Worm (Caenorhabditis elegans) whole organism, L1 larva: ENCODE measurements around the gene C48B4.12.

Source experiments
- C04F5.9 ChIP-seq: sonication (generic microtip); optimal IDR thresholded peaks from 2 replicates; lab custom pipeline; 2016; ENCODE audit warnings: missing genetic modification characterization, missing compliant biosample characterization
- C16A3.4 ChIP-seq: fragments of 150-350 bp; optimal IDR thresholded peaks from 2 replicates; lab custom pipeline; 2014; ENCODE audit warnings: missing biosample characterization, missing genetic modification characterization
- C34B4.2 ChIP-seq: sonication (generic microtip); optimal IDR thresholded peaks from 2 replicates; lab custom pipeline; 2017; ENCODE audit warnings: mild to moderate bottlenecking, missing genetic modification characterization, missing compliant biosample characterization
- F16B12.6 ChIP-seq: fragments of 150-350 bp; optimal IDR thresholded peaks from 2 replicates; lab custom pipeline; 2014; ENCODE audit warnings: missing biosample characterization, missing genetic modification characterization
- Y116A8C.19 ChIP-seq: sonication (generic microtip); optimal IDR thresholded peaks from 2 replicates; lab custom pipeline; 2016; ENCODE audit warnings: missing compliant biosample characterization, missing genetic modification characterization, borderline replicate concordance
- aly-2 ChIP-seq: fragments of 150-350 bp; optimal IDR thresholded peaks from 2 replicates; lab custom pipeline; 2014; ENCODE audit warnings: missing biosample characterization, missing genetic modification characterization
- ama-1 ChIP-seq: fragments of 150-350 bp; optimal IDR thresholded peaks from 2 replicates; lab custom pipeline; 2014
- blmp-1 ChIP-seq: fragments of 150-350 bp; optimal IDR thresholded peaks from 2 replicates; lab custom pipeline; 2014; ENCODE audit warnings: missing biosample characterization, missing genetic modification characterization
- ceh-8 ChIP-seq: fragments of 200-800 bp; sonication (Bioruptor generic); optimal IDR thresholded peaks from 2 replicates; lab custom pipeline; 2018; ENCODE audit warnings: mild to moderate bottlenecking, missing genetic modification characterization, moderate library complexity, missing compliant biosample characterization
- ceh-90 ChIP-seq: sonication (generic microtip); optimal IDR thresholded peaks from 2 replicates; lab custom pipeline; 2016; ENCODE audit warnings: missing genetic modification characterization, missing compliant biosample characterization
- dpl-1 ChIP-seq, 3 experiments: fragments of 150-350 bp in 2 of 3; sonication (generic microtip) in 1 of 3; optimal IDR thresholded peaks; 2 replicates each; lab custom pipeline; 2014 to 2017; ENCODE audit warnings: missing biosample characterization in 3 of 3, missing genetic modification characterization in 3 of 3, missing genetic modification reagents in 3 of 3
- dsc-1 ChIP-seq: sonication (generic microtip); optimal IDR thresholded peaks from 2 replicates; lab custom pipeline; 2016; ENCODE audit warnings: mild to moderate bottlenecking, missing genetic modification characterization, missing compliant biosample characterization
- efl-1 ChIP-seq, 4 experiments: fragments of 150-350 bp; optimal IDR thresholded peaks in 3 of 4; peaks in 1 of 4; 1 replicate in 1 of 4; 2 replicates in 3 of 4; lab custom pipeline; 2014; ENCODE audit warnings: missing biosample characterization in 2 of 4, missing genetic modification characterization in 2 of 4, missing genetic modification reagents in 2 of 4
- egl-13 ChIP-seq: sonication (generic microtip); optimal IDR thresholded peaks from 2 replicates; lab custom pipeline; 2016; ENCODE audit warnings: missing genotype, missing genetic modification reagents, missing genetic modification characterization, missing compliant biosample characterization
- elt-3 ChIP-seq, 6 experiments: fragments of 150-350 bp in 1 of 6; sonication (generic microtip); optimal IDR thresholded peaks; 2 replicates each; lab custom pipeline; 2017 to 2018; ENCODE audit warnings: missing biosample characterization in 6 of 6, missing genetic modification characterization in 6 of 6, inconsistent platforms in 1 of 6
- ets-5 ChIP-seq: fragments of 200-800 bp; sonication (Bioruptor generic); IDR thresholded peaks from 2 replicates; pipeline ENCODE4 v1.3.6; 2022; ENCODE audit warnings: missing genetic modification characterization, missing compliant biosample characterization
- fkh-10 ChIP-seq: sonication (generic microtip); optimal IDR thresholded peaks from 2 replicates; lab custom pipeline; 2017; ENCODE audit warnings: missing biosample characterization, missing genetic modification reagents, missing genetic modification characterization
- fkh-4 ChIP-seq: sonication (generic microtip); optimal IDR thresholded peaks from 2 replicates; lab custom pipeline; 2016; ENCODE audit warnings: missing compliant biosample characterization, missing genetic modification characterization, borderline replicate concordance
- hlh-17 ChIP-seq: fragments of 200-800 bp; sonication (Bioruptor generic); optimal IDR thresholded peaks from 2 replicates; lab custom pipeline; 2018; ENCODE audit warnings: missing genetic modification characterization, mild to moderate bottlenecking, missing compliant biosample characterization, moderate library complexity, borderline replicate concordance
- hlh-4 ChIP-seq: sonication (generic microtip); optimal IDR thresholded peaks from 2 replicates; lab custom pipeline; 2016; ENCODE audit warnings: mild to moderate bottlenecking, missing genetic modification characterization, missing compliant biosample characterization
- hpl-2 ChIP-seq: fragments of 150-350 bp; optimal IDR thresholded peaks from 2 replicates; lab custom pipeline; 2014; ENCODE audit warnings: missing biosample characterization, missing genetic modification reagents, missing genetic modification characterization
- irx-1 ChIP-seq: sonication (generic microtip); optimal IDR thresholded peaks from 2 replicates; lab custom pipeline; 2016; ENCODE audit warnings: missing genetic modification characterization, missing compliant biosample characterization
- lin-13 ChIP-seq: fragments of 150-350 bp; optimal IDR thresholded peaks from 2 replicates; lab custom pipeline; 2014; ENCODE audit warnings: missing biosample characterization, missing genetic modification reagents, missing genetic modification characterization
- lin-14 ChIP-seq: fragments of 200-800 bp; sonication (Bioruptor generic); optimal IDR thresholded peaks from 2 replicates; lab custom pipeline; 2018; ENCODE audit warnings: mild to moderate bottlenecking, missing genetic modification characterization, moderate library complexity, missing compliant biosample characterization
- lin-35 ChIP-seq, 2 experiments: fragments of 150-350 bp; optimal IDR thresholded peaks; 2 replicates each; lab custom pipeline; 2014; ENCODE audit warnings: missing biosample characterization in 2 of 2, missing genetic modification characterization in 2 of 2, missing genetic modification reagents in 2 of 2
- lsy-2 ChIP-seq, 2 experiments: fragments of 150-350 bp; optimal IDR thresholded peaks; 2 replicates each; lab custom pipeline; 2014; ENCODE audit warnings: missing biosample characterization in 2 of 2, missing genetic modification characterization in 2 of 2
- mdl-1 ChIP-seq, 2 experiments: fragments of 150-350 bp; optimal IDR thresholded peaks; 2 replicates each; lab custom pipeline; 2014 to 2017; ENCODE audit warnings: missing biosample characterization in 2 of 2, missing genetic modification characterization in 2 of 2, inconsistent platforms in 1 of 2
- mep-1 ChIP-seq: fragments of 150-350 bp; optimal IDR thresholded peaks from 2 replicates; lab custom pipeline; 2014; ENCODE audit warnings: missing biosample characterization, missing genetic modification characterization
- nhr-11 ChIP-seq: fragments of 150-350 bp; optimal IDR thresholded peaks from 2 replicates; lab custom pipeline; 2014; ENCODE audit warnings: missing biosample characterization, missing genetic modification characterization
- nhr-19 ChIP-seq: fragments of 200-800 bp; sonication (Bioruptor generic); conservative IDR thresholded peaks from 2 replicates; pipeline ENCODE4 v1.3.6; 2022; ENCODE audit warnings: missing genetic modification characterization, missing compliant biosample characterization
- nhr-20 ChIP-seq: sonication (generic microtip); optimal IDR thresholded peaks from 2 replicates; lab custom pipeline; 2016; ENCODE audit warnings: mild to moderate bottlenecking, missing genetic modification characterization, missing compliant biosample characterization
- nhr-28 ChIP-seq: fragments of 150-350 bp; optimal IDR thresholded peaks from 2 replicates; lab custom pipeline; 2014; ENCODE audit warnings: missing biosample characterization, missing genetic modification characterization
- nhr-47 ChIP-seq: sonication (generic microtip); optimal IDR thresholded peaks from 2 replicates; lab custom pipeline; 2016; ENCODE audit warnings: mild to moderate bottlenecking, missing genetic modification characterization, moderate library complexity, missing compliant biosample characterization
- nhr-71 ChIP-seq: sonication (generic microtip); optimal IDR thresholded peaks from 2 replicates; lab custom pipeline; 2016; ENCODE audit warnings: mild to moderate bottlenecking, missing genetic modification characterization, moderate library complexity, missing compliant biosample characterization
- nhr-84 ChIP-seq: sonication (generic microtip); optimal IDR thresholded peaks from 2 replicates; lab custom pipeline; 2017; ENCODE audit warnings: missing biosample characterization, missing genetic modification characterization
- nhr-85 ChIP-seq: sonication (generic microtip); peaks from one replicate; lab custom pipeline; 2016; ENCODE audit warnings: missing genetic modification characterization, inconsistent platforms, missing compliant biosample characterization
- nhr-90 ChIP-seq: sonication (generic microtip); optimal IDR thresholded peaks from 2 replicates; lab custom pipeline; 2016; ENCODE audit warnings: mild to moderate bottlenecking, missing genetic modification characterization, missing compliant biosample characterization; ENCODE audit not compliant: poor library complexity
- pag-3 ChIP-seq: sonication (generic microtip); optimal IDR thresholded peaks from 2 replicates; lab custom pipeline; 2017; ENCODE audit warnings: missing genetic modification characterization, mild to moderate bottlenecking, missing compliant biosample characterization, antibody characterized with exemption, borderline replicate concordance; ENCODE audit not compliant: insufficient read depth
- skn-1 ChIP-seq: fragments of 150-350 bp; optimal IDR thresholded peaks from 2 replicates; lab custom pipeline; 2014; ENCODE audit warnings: missing biosample characterization, missing genetic modification characterization
- snpc-4 ChIP-seq: fragments of 150-350 bp; optimal IDR thresholded peaks from 2 replicates; lab custom pipeline; 2014; ENCODE audit warnings: missing biosample characterization, missing genetic modification characterization
- sptf-1 ChIP-seq: fragments of 150-350 bp; optimal IDR thresholded peaks from 2 replicates; lab custom pipeline; 2014; ENCODE audit warnings: missing biosample characterization, missing genetic modification characterization
- tbx-2 ChIP-seq: sonication (generic microtip); optimal IDR thresholded peaks from 2 replicates; lab custom pipeline; 2016; ENCODE audit warnings: missing genetic modification characterization, missing compliant biosample characterization
- tlp-1 ChIP-seq: fragments of 150-350 bp; optimal IDR thresholded peaks from 2 replicates; lab custom pipeline; 2014; ENCODE audit warnings: missing biosample characterization, missing genetic modification characterization
- unc-130 ChIP-seq: fragments of 150-350 bp; optimal IDR thresholded peaks from 2 replicates; lab custom pipeline; 2017; ENCODE audit warnings: missing biosample characterization, missing genetic modification characterization, inconsistent platforms
- unc-86 ChIP-seq: sonication (generic microtip); optimal IDR thresholded peaks from 2 replicates; lab custom pipeline; 2016; ENCODE audit warnings: missing genetic modification characterization, missing compliant biosample characterization
- unc-98 ChIP-seq: fragments of 200-800 bp; sonication (Bioruptor generic); IDR thresholded peaks from 2 replicates; pipeline ENCODE4 v1.3.6; 2022; ENCODE audit warnings: missing genetic modification characterization, missing compliant biosample characterization
- vab-15 ChIP-seq: sonication (generic microtip); optimal IDR thresholded peaks from 2 replicates; lab custom pipeline; 2017; ENCODE audit warnings: missing genotype, mild to moderate bottlenecking, missing genetic modification characterization, missing compliant biosample characterization
- xbp-1 ChIP-seq: sonication (generic microtip); optimal IDR thresholded peaks from 2 replicates; lab custom pipeline; 2016; ENCODE audit warnings: missing genetic modification characterization, missing compliant biosample characterization
- zag-1 ChIP-seq: fragments of 150-350 bp; optimal IDR thresholded peaks from 2 replicates; lab custom pipeline; 2014; ENCODE audit warnings: missing biosample characterization, missing genetic modification characterization
- zip-4 ChIP-seq: fragments of 200-800 bp; sonication (Bioruptor generic); optimal IDR thresholded peaks from 2 replicates; lab custom pipeline; 2018; ENCODE audit warnings: mild to moderate bottlenecking, missing genetic modification characterization, moderate library complexity, missing compliant biosample characterization
- ztf-11 ChIP-seq, 2 experiments: sonication (generic microtip); optimal IDR thresholded peaks; 2 replicates each; lab custom pipeline; 2016 to 2017; ENCODE audit warnings: missing genetic modification characterization in 2 of 2, missing biosample characterization in 1 of 2, missing compliant biosample characterization in 1 of 2

C48B4.12 gene

ce11 chrIII:9580039-9580891 lies 16.9 kb upstream of the C48B4.12 start, which contains the start of gene ced-7:
Gene ced-7 (minus strand): TSS chrIII:9580089.
- TF ChIP-seq nhr-19 (no peak), zag-1 (tag; lab: Kevin White, UChicago) (no peak), skn-1 (tag; lab: Kevin White, UChicago) (no peak), unc-98 (no peak), nhr-11 (tag; lab: Kevin White, UChicago) (no peak), lin-35 (GFP tag; optimal IDR thresholded peaks at IDR 0.05; lab: Kevin White, UChicago) (peak; percentile 15 to 37), nhr-47 (peak; percentile 11), Y116A8C.19 (tag; lab: Kevin White, UChicago) (no peak), ets-5 (no peak), fkh-4 (tag; lab: Kevin White, UChicago) (no peak), mep-1 (tag; lab: Kevin White, UChicago) (no peak), mdl-1 (tag; optimal IDR thresholded peaks at IDR 0.05; lab: Kevin White, UChicago) (no peak), vab-15 (no peak), nhr-85 (tag; lab: Kevin White, UChicago) (peak; percentile 14), nhr-71 (peak; percentile 46), lsy-2 (tag; optimal IDR thresholded peaks at IDR 0.05; lab: Kevin White, UChicago) (peak; percentile 26 to 52), dpl-1 (GFP tag; optimal IDR thresholded peaks at IDR 0.05; lab: Kevin White, UChicago) (peak in 2 of 3 experiments; percentile 4 to 52), tbx-2 (tag; lab: Kevin White, UChicago) (no peak), lin-14 (GFP tag; lab: Kevin White, UChicago) (peak; percentile 74), fkh-10 (GFP tag; lab: Kevin White, UChicago) (no peak), lin-13 (GFP tag; lab: Kevin White, UChicago) (no peak), elt-3 (tag; optimal IDR thresholded peaks at IDR 0.05; lab: Kevin White, UChicago) (no peak), nhr-20 (peak; percentile 9), hlh-4 (tag; lab: Kevin White, UChicago) (no peak), ama-1 (lab: Kevin White, UChicago) (no peak), ceh-90 (tag; lab: Kevin White, UChicago) (no peak), irx-1 (no peak), dsc-1 (no peak), nhr-90 (tag; lab: Kevin White, UChicago) (no peak), C04F5.9 (tag; lab: Kevin White, UChicago) (no peak), zip-4 (GFP tag; lab: Kevin White, UChicago) (no peak), ztf-11 (tag; optimal IDR thresholded peaks at IDR 0.05; lab: Kevin White, UChicago) (no peak), ceh-8 (GFP tag; lab: Kevin White, UChicago) (no peak), nhr-84 (no peak), egl-13 (tag; lab: Kevin White, UChicago) (no peak), hpl-2 (GFP tag; lab: Kevin White, UChicago) (no peak), nhr-28 (tag; lab: Kevin White, UChicago) (no peak), unc-130 (tag; lab: Kevin White, UChicago) (no peak), pag-3 (no peak), xbp-1 (tag; lab: Kevin White, UChicago) (no peak), C34B4.2 (tag; lab: Kevin White, UChicago) (no peak), snpc-4 (tag; lab: Kevin White, UChicago) (no peak), blmp-1 (tag; lab: Kevin White, UChicago) (peak; percentile 57), hlh-17 (GFP tag; lab: Kevin White, UChicago) (no peak), sptf-1 (no peak), efl-1 (optimal IDR thresholded peaks at IDR 0.05; lab: Kevin White, UChicago) (peak; percentile 30 to 39), efl-1 (GFP tag; optimal IDR thresholded peaks at IDR 0.05 in 1 of 2; lab: Kevin White, UChicago) (peak; percentile 49 to 92), unc-86 (tag; lab: Kevin White, UChicago) (peak; percentile 22), aly-2 (tag; lab: Kevin White, UChicago) (no peak), C16A3.4 (tag; lab: Kevin White, UChicago) (peak; percentile 42), F16B12.6 (tag; lab: Kevin White, UChicago) (peak; percentile 8), tlp-1 (tag; lab: Kevin White, UChicago) (no peak)
